Worm (Caenorhabditis elegans): ENCODE data around the gene gpa-6.

The gpa-6 gene

ce11 chrX:13190912-13191311 is at the start of gene gpa-6:
TSS of gene gpa-6 (plus strand) at chrX:13191212.
- TF ChIP-seq ztf-28 (GFP tag; IDR thresholded peaks at IDR 0.05) = no peak
- no peak for TF ChIP-seq die-1 (tag; optimal IDR thresholded peaks at IDR 0.05)
- TF ChIP-seq F39B2.1 (GFP tag; IDR thresholded peaks at IDR 0.05) = no peak
- TF ChIP-seq F23B12.7 (tag; optimal IDR thresholded peaks at IDR 0.05; ENCODE audit: insufficient read depth) = no peak
- no peak for TF ChIP-seq fkh-3 (tag; optimal IDR thresholded peaks at IDR 0.05)
- TF ChIP-seq K12H6.12 (tag; optimal IDR thresholded peaks at IDR 0.05) = no peak
- no peak for TF ChIP-seq lin-35 (GFP tag; optimal IDR thresholded peaks at IDR 0.05)
- no peak for TF ChIP-seq ztf-18 (tag; optimal IDR thresholded peaks at IDR 0.05)
- TF ChIP-seq sea-2 (GFP tag; IDR thresholded peaks at IDR 0.05) = no peak
- TF ChIP-seq dpl-1 (GFP tag; optimal IDR thresholded peaks at IDR 0.05) = no peak
- TF ChIP-seq sptf-2 (GFP tag; optimal IDR thresholded peaks at IDR 0.05) = no peak
- TF ChIP-seq lag-1 (GFP tag; IDR thresholded peaks at IDR 0.05) = no peak

DNA sequence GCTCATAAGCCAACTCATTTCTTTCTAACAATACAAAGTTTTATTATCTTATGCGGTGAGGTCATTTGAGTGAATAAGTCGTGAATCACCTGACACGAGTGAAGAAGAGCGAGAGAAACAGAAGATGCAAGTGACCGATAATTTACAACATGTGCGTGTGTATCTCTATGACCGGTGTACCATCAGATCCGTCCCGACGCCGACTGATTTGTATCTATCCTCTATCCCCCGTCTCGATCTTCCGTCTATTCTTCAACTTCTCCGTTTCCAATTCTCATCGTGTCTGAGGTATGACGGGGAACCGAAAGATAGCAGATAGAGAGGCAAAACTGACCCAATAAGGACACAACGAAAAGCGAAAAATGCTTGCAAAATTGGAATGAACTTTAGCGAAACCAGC is 49.6 kb upstream of the gpa-6 start, which contains the start of gene F09A5.3:
Gene F09A5.3 (plus strand): TSS at position 162 of the 400 bp plus-strand sequence.
- TF ChIP-seq nhr-80 (tag; optimal IDR thresholded peaks at IDR 0.05) = peak; percentile 4
- no peak for TF ChIP-seq K11D2.4 (GFP tag; IDR thresholded peaks at IDR 0.05)

- TF ChIP-seq dox-1 (GFP tag; IDR thresholded peaks at IDR 0.05) = peak; percentile 44; the same call in 1 of the 2 replicates
- no peak for TF ChIP-seq lir-1 (GFP tag; conservative IDR thresholded peaks at IDR 0.05)
- TF ChIP-seq dpl-1 (GFP tag; optimal IDR thresholded peaks at IDR 0.05) = no peak
- TF ChIP-seq let-526 (GFP tag; IDR thresholded peaks at IDR 0.05) = no peak
- no peak for TF ChIP-seq snpc-3.4 (tag; optimal IDR thresholded peaks at IDR 0.05)
- TF ChIP-seq ekl-4 (GFP tag; IDR thresholded peaks at IDR 0.05) = 0 out of 2 replicates have a peak, but pooled peaks have one; percentile 17
Measured at ce11 chrX:13143236-13143635, 47.8 kb upstream of the gpa-6 start.

- TF ChIP-seq ama-1 (optimal IDR thresholded peaks at IDR 0.05) = peak; percentile 92
- no peak for TF ChIP-seq ama-1 (GFP tag; optimal IDR thresholded peaks at IDR 0.05)
- TF ChIP-seq attf-5 (GFP tag; optimal IDR thresholded peaks at IDR 0.05) = peak; percentile 61
- peak; percentile 1 for TF ChIP-seq pha-4 (tag; optimal IDR thresholded peaks at IDR 0.05)
- TF ChIP-seq atf-7 (tag; optimal IDR thresholded peaks at IDR 0.05) = peak; percentile 71
- TF ChIP-seq ceh-91 (GFP tag; IDR thresholded peaks at IDR 0.05) = no peak
- no peak for TF ChIP-seq xnd-1 (tag; optimal IDR thresholded peaks at IDR 0.05)
- TF ChIP-seq ztf-18 (tag; optimal IDR thresholded peaks at IDR 0.05) = peak; percentile 45
- 0 out of 2 replicates have a peak, but pooled peaks have one; percentile 28 for TF ChIP-seq Y95B8A.8 (GFP tag; IDR thresholded peaks at IDR 0.05)
- no peak for TF ChIP-seq ceh-58 (GFP tag; IDR thresholded peaks at IDR 0.05)
- TF ChIP-seq lin-40 (tag; optimal IDR thresholded peaks at IDR 0.05) = peak; percentile 60
- TF ChIP-seq ZK185.1 (tag; optimal IDR thresholded peaks at IDR 0.05; ENCODE audit: poor library complexity, severe bottlenecking) = peak; percentile 2
- no peak for TF ChIP-seq sptf-2 (GFP tag; optimal IDR thresholded peaks at IDR 0.05)
- peak; percentile 55 for TF ChIP-seq zim-3 (tag; optimal IDR thresholded peaks at IDR 0.05)
- TF ChIP-seq repo-1 (tag; optimal IDR thresholded peaks at IDR 0.05) = peak; percentile 29
- peak; percentile 44 for TF ChIP-seq ekl-4 (GFP tag; IDR thresholded peaks at IDR 0.05)
- no peak for TF ChIP-seq snpc-4 (GFP tag; optimal IDR thresholded peaks at IDR 0.05)
- peak in 3 of 4 experiments; percentile 9 to 42 (median 10) for TF ChIP-seq snpc-4 (tag; optimal IDR thresholded peaks at IDR 0.05)
- TF ChIP-seq hmg-1.2 (GFP tag; IDR thresholded peaks at IDR 0.05) = peak; percentile 50; the same call in 1 of the 2 replicates
- TF ChIP-seq mcd-1 (GFP tag; IDR thresholded peaks at IDR 0.05) = peak; percentile 66
- TF ChIP-seq gei-17 (GFP tag; optimal IDR thresholded peaks at IDR 0.05) = peak; percentile 26
- peak; percentile 99 for TF ChIP-seq zfh-2 (GFP tag; conservative IDR thresholded peaks at IDR 0.05)
- no peak for TF ChIP-seq ztf-22 (GFP tag; optimal IDR thresholded peaks at IDR 0.05)
- TF ChIP-seq aptf-3 (GFP tag; IDR thresholded peaks at IDR 0.05) = 0 out of 2 replicates have a peak, but pooled peaks have one; percentile 34
- TF ChIP-seq K11D2.4 (GFP tag; IDR thresholded peaks at IDR 0.05) = peak; percentile 57; the same call in 1 of the 2 replicates
- TF ChIP-seq dox-1 (GFP tag; IDR thresholded peaks at IDR 0.05) = peak; percentile 83
- no peak for TF ChIP-seq egl-18 (GFP tag; IDR thresholded peaks at IDR 0.05)
Measured at ce11 chrX:13143762-13144732, 47.0 kb upstream of the gpa-6 start.
